Worm (Caenorhabditis elegans): ENCODE measurements around the gene gop-3.

DNA sequence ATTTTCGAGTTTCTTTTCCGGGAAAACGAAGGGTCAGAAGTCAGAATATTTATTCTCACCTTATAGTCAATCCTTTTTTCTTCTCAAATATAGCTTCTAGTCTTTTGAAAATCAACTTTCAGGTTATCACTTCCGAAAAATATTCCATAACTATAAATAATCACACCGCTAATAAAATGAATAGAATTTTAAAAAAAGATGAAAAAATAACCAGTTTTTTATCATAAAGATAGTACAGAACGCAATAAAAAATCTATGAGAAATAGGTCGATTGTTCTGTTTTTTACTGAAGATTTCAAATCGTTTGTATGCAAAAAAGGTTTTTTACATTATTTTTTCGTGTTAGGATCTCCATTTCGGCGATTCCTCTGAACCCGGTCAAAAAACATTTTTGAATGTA lies 29.7 kb downstream of the gop-3 start:
- TF ChIP-seq nhr-28 (tag; optimal IDR thresholded peaks at IDR 0.05) (no peak), nhr-23 (tag; optimal IDR thresholded peaks at IDR 0.05) (no peak), mdl-1 (tag; optimal IDR thresholded peaks at IDR 0.05) (no peak), pha-4 (tag; optimal IDR thresholded peaks at IDR 0.05) (no peak), nhr-77 (tag; optimal IDR thresholded peaks at IDR 0.05) (no peak), skn-1 (tag; optimal IDR thresholded peaks at IDR 0.05) (no peak), nhr-25 (tag; optimal IDR thresholded peaks at IDR 0.05) (no peak)

Measured in whole organism, L3 larva.